Worm (Caenorhabditis elegans): Measurements from ENCODE around the gene C17G10.10.

Gene C17G10.10

ce11 chrII:5607756-5608155, 8.6 kb upstream of the C17G10.10 start, which contains the start of gene C17G10.7 (continued):
- TF ChIP-seq unc-62 (GFP tag; optimal IDR thresholded peaks at IDR 0.05) (no peak), athp-1 (tag; optimal IDR thresholded peaks at IDR 0.05) (no peak), rec-8 (tag; optimal IDR thresholded peaks at IDR 0.05) (no peak), nfya-2 (GFP tag; IDR thresholded peaks at IDR 0.05) (no peak), let-607 (tag; optimal IDR thresholded peaks at IDR 0.05) (no peak)

- TF ChIP-seq ztf-3 (GFP tag; optimal IDR thresholded peaks at IDR 0.05) (no peak), snpc-4 (GFP tag; optimal IDR thresholded peaks at IDR 0.05) (no peak), snpc-4 (tag; optimal IDR thresholded peaks at IDR 0.05) (peak in 1 of 4 experiments; percentile 40), somi-1 (GFP tag; optimal IDR thresholded peaks at IDR 0.05) (peak; percentile 77), ztf-18 (tag; optimal IDR thresholded peaks at IDR 0.05) (no peak), him-1 (tag; optimal IDR thresholded peaks at IDR 0.05) (no peak), nhr-80 (tag; optimal IDR thresholded peaks at IDR 0.05) (peak; percentile 54), unc-62 (GFP tag; optimal IDR thresholded peaks at IDR 0.05) (no peak), K11D2.4 (GFP tag; IDR thresholded peaks at IDR 0.05) (0 out of 2 replicates have a peak, but pooled peaks have one; percentile 25), ztf-26 (tag; optimal IDR thresholded peaks at IDR 0.05) (peak; percentile 88), athp-1 (tag; optimal IDR thresholded peaks at IDR 0.05) (no peak), die-1 (tag; optimal IDR thresholded peaks at IDR 0.05) (peak; percentile 49), lsy-27 (tag; optimal IDR thresholded peaks at IDR 0.05; ENCODE audit: borderline replicate concordance, insufficient read depth) (no peak), lin-40 (tag; optimal IDR thresholded peaks at IDR 0.05) (peak; percentile 80), attf-6 (GFP tag; IDR thresholded peaks at IDR 0.05) (no peak), pha-4 (tag; optimal IDR thresholded peaks at IDR 0.05) (no peak), cebp-2 (GFP tag; IDR thresholded peaks at IDR 0.05) (no peak), mcd-1 (GFP tag; IDR thresholded peaks at IDR 0.05) (0 out of 2 replicates have a peak, but pooled peaks have one; percentile 14), F52B5.7 (tag; optimal IDR thresholded peaks at IDR 0.05) (no peak), hmg-1.2 (GFP tag; IDR thresholded peaks at IDR 0.05) (0 out of 2 replicates have a peak, but pooled peaks have one; percentile 14)
These were observed 6.4 kb upstream of the C17G10.10 start for ce11 chrII:5605538-5605945.

ce11 chrII:5604441-5604840, 5.3 kb upstream of the C17G10.10 start:
- TF ChIP-seq ztf-25 (GFP tag; IDR thresholded peaks at IDR 0.05) (no peak), F39B2.1 (GFP tag; IDR thresholded peaks at IDR 0.05) (no peak), bed-2 (GFP tag; IDR thresholded peaks at IDR 0.05) (no peak)

- TF ChIP-seq gei-17 (GFP tag; optimal IDR thresholded peaks at IDR 0.05), result no peak
- no peak for TF ChIP-seq D2030.7 (GFP tag; IDR thresholded peaks at IDR 0.05)
- no peak for TF ChIP-seq nfya-1 (tag; optimal IDR thresholded peaks at IDR 0.05; ENCODE audit: borderline replicate concordance, insufficient read depth)
- no peak for TF ChIP-seq ztf-22 (GFP tag; optimal IDR thresholded peaks at IDR 0.05)
- TF ChIP-seq fkh-3 (tag; optimal IDR thresholded peaks at IDR 0.05), result no peak
- no peak for TF ChIP-seq attf-6 (GFP tag; IDR thresholded peaks at IDR 0.05)
- no peak for TF ChIP-seq mel-28 (tag; optimal IDR thresholded peaks at IDR 0.05; ENCODE audit: borderline replicate concordance)
- TF ChIP-seq K12H6.12 (tag; optimal IDR thresholded peaks at IDR 0.05), result no peak
- TF ChIP-seq ztf-25 (GFP tag; IDR thresholded peaks at IDR 0.05), result no peak
- TF ChIP-seq K11D2.4 (GFP tag; IDR thresholded peaks at IDR 0.05), result no peak
- TF ChIP-seq nfya-2 (GFP tag; IDR thresholded peaks at IDR 0.05), result no peak
- TF ChIP-seq atf-7 (tag; optimal IDR thresholded peaks at IDR 0.05), result no peak
- no peak for TF ChIP-seq nhr-179 (tag; optimal IDR thresholded peaks at IDR 0.05)
- no peak for TF ChIP-seq pha-4 (tag; optimal IDR thresholded peaks at IDR 0.05)
These were observed 4.0 kb upstream of the C17G10.10 start, which contains the start of gene C17G10.6 for ce11 chrII:5603194-5603593. TSS of gene C17G10.6 (minus strand) at chrII:5603294.
